Fruit fly (Drosophila melanogaster) whole organism, pupa: ENCODE measurements around the gene RpL36.
"Not testable (repeated sequence)": the region's sequence is repeated elsewhere in the genome, so short reads cannot be mapped to it uniquely, and the experiment has no call there.

Experiments used
- CG10348 ChIP-seq: fragments of 200-800 bp; sonication (Bioruptor generic); IDR thresholded peaks from 2 replicates; pipeline ENCODE4 v1.3.6; 2022; ENCODE audit warnings: missing biosample characterization, missing genetic modification characterization
- CG12605 ChIP-seq: fragments of 200-800 bp; sonication (Bioruptor generic); IDR thresholded peaks from 2 replicates; pipeline ENCODE4 v1.3.6; 2022; ENCODE audit warnings: missing biosample characterization, missing genetic modification characterization
- CG13204 ChIP-seq: fragments of 200-800 bp; sonication (Bioruptor generic); optimal IDR thresholded peaks from 2 replicates; lab custom pipeline; 2018; ENCODE audit warnings: missing biosample characterization, mild to moderate bottlenecking, missing genetic modification characterization, moderate library complexity
- CG14655 ChIP-seq: fragments of 200-800 bp; sonication (Bioruptor generic); optimal IDR thresholded peaks from 3 replicates; lab custom pipeline; 2017; ENCODE audit warnings: mild to moderate bottlenecking, missing biosample characterization, missing genetic modification reagents, missing genetic modification characterization
- CG15710 ChIP-seq: fragments of 200-800 bp; sonication (Bioruptor generic); optimal IDR thresholded peaks from 2 replicates; lab custom pipeline; 2018; ENCODE audit warnings: missing biosample characterization, mild to moderate bottlenecking, missing genetic modification characterization, moderate library complexity
- CG17806 ChIP-seq: fragments of 200-800 bp; sonication (Bioruptor generic); optimal IDR thresholded peaks from 2 replicates; lab custom pipeline; 2018; ENCODE audit warnings: missing biosample characterization, mild to moderate bottlenecking, missing genetic modification characterization, moderate library complexity
- CG32121 ChIP-seq: fragments of 200-800 bp; sonication (Bioruptor generic); IDR thresholded peaks from 2 replicates; pipeline ENCODE4 v1.3.6; 2022; ENCODE audit warnings: missing biosample characterization, missing genetic modification characterization
- CG34367 ChIP-seq: fragments of 200-800 bp; sonication (Bioruptor generic); optimal IDR thresholded peaks from 2 replicates; lab custom pipeline; 2018; ENCODE audit warnings: missing biosample characterization, mild to moderate bottlenecking, missing genetic modification characterization
- CG4496 ChIP-seq: fragments of 200-800 bp; sonication (Bioruptor generic); IDR thresholded peaks from 3 replicates; pipeline ENCODE4 v1.3.6; 2022; ENCODE audit warnings: missing biosample characterization, missing genetic modification characterization
- CG8159 ChIP-seq: fragments of 200-800 bp; sonication (Bioruptor generic); optimal IDR thresholded peaks from 3 replicates; lab custom pipeline; 2018; ENCODE audit warnings: missing biosample characterization, mild to moderate bottlenecking, missing genetic modification characterization, moderate library complexity
- CG8301 ChIP-seq: fragments of 200-800 bp; sonication (Bioruptor generic); optimal IDR thresholded peaks from 2 replicates; lab custom pipeline; 2018; ENCODE audit warnings: missing biosample characterization, mild to moderate bottlenecking, missing genetic modification characterization
- CG9948 ChIP-seq: fragments of 200-800 bp; sonication (Bioruptor generic); optimal IDR thresholded peaks from 2 replicates; lab custom pipeline; 2018; ENCODE audit warnings: missing biosample characterization, mild to moderate bottlenecking, missing genetic modification characterization, moderate library complexity
- D1 ChIP-seq: fragments of 200-800 bp; sonication (Bioruptor generic); optimal IDR thresholded peaks from 2 replicates; lab custom pipeline; 2018; ENCODE audit warnings: missing biosample characterization, mild to moderate bottlenecking, missing genetic modification characterization, moderate library complexity
- EcR ChIP-seq: fragments of 200-800 bp; sonication (Bioruptor generic); optimal IDR thresholded peaks from 3 replicates; lab custom pipeline; 2019; ENCODE audit warnings: missing biosample characterization, missing genetic modification characterization, mild to moderate bottlenecking, moderate library complexity, missing genetic modification reagents
- Ets98B ChIP-seq: fragments of 200-800 bp; sonication (Bioruptor generic); IDR thresholded peaks from 2 replicates; pipeline ENCODE4 v1.3.6; 2022; ENCODE audit warnings: missing biosample characterization, missing genetic modification characterization
- Pif1A ChIP-seq: fragments of 200-800 bp; sonication (Bioruptor generic); optimal IDR thresholded peaks from 3 replicates; lab custom pipeline; 2016; ENCODE audit warnings: missing biosample characterization, missing genetic modification characterization
- Pif1B ChIP-seq: fragments of 200-800 bp; sonication (Bioruptor generic); optimal IDR thresholded peaks from 3 replicates; lab custom pipeline; 2016; ENCODE audit warnings: missing biosample characterization, missing genetic modification characterization
- Snoo ChIP-seq: fragments of 200-800 bp; sonication (Bioruptor generic); optimal IDR thresholded peaks from 3 replicates; lab custom pipeline; 2017; ENCODE audit warnings: missing biosample characterization, mild to moderate bottlenecking, missing genetic modification characterization, inconsistent platforms
- fd96Ca ChIP-seq: fragments of 200-800 bp; sonication (Bioruptor generic); IDR thresholded peaks from 3 replicates; pipeline ENCODE4 v1.3.6; 2022; ENCODE audit warnings: missing biosample characterization, missing genetic modification characterization
- gl ChIP-seq: fragments of 200-800 bp; sonication (Bioruptor generic); optimal IDR thresholded peaks from 2 replicates; lab custom pipeline; 2018; ENCODE audit warnings: missing biosample characterization, mild to moderate bottlenecking, missing genetic modification characterization
- rn ChIP-seq: fragments of 200-800 bp; sonication (Bioruptor generic); IDR thresholded peaks from 2 replicates; pipeline ENCODE4 v1.3.6; 2022; ENCODE audit warnings: missing biosample characterization, missing genetic modification characterization

Gene RpL36

dm6 chrX:644461-644860, 15.2 kb upstream of the RpL36 start, which contains the start of gene CG13367:
Gene CG13367, plus strand, starts transcription at chrX:644761.
- not testable (repeated sequence) for TF ChIP-seq fd96Ca (GFP tag; lab: Robert Waterston, UW); EcR (GFP tag; lab: Kevin White, UChicago); Ets98B (GFP tag; lab: Robert Waterston, UW)
- TF ChIP-seq, all 21 proteins: peak for 0; not testable (repeated sequence) for 21

DNA sequence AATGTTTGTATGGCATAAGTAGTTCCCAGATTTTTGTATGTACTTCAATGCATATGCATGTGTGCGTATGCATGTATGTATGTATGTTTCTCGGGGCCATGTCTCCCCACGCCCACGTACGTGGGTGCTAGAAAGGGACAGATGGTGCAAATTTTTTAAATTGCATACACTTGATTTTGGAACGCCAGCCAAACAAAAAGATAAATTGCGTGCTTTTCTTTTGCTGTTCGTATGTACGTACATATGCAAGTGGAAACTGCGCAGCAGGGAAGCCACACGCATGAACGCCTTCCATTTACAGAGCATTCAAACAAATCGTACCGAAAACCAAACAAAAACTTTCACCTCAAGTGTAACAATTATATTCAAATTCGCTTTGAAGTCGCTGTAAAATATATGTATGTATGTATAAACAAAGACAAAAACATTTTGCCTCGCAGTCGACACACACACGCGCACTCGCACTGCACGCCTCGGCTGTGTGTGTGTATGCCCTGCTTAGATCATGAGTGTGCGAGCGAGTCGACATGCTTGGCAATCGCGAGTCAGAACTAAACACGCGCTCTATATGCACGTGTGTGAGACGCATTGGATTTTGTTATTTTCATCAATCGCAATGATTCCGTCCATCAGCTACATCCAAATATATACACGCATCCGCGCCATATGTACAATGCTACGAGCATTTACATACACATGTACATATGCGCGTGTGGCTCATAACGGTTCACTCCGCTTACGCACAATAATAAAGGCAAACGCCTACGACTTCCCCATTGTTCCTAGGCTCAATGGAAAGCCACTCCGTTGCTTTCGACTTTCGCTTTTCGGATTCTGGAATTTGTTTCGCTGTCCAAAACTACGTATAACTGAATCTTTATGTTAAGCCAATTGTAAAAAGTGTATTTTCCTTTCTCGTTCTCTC, 7.6 kb upstream of the RpL36 start:
- TF ChIP-seq CG17806 (tag; lab: Kevin White, UChicago) (no peak), Ets98B (GFP tag; lab: Robert Waterston, UW) (peak; percentile 39; the same call in 1 of the 2 replicates)

DNA sequence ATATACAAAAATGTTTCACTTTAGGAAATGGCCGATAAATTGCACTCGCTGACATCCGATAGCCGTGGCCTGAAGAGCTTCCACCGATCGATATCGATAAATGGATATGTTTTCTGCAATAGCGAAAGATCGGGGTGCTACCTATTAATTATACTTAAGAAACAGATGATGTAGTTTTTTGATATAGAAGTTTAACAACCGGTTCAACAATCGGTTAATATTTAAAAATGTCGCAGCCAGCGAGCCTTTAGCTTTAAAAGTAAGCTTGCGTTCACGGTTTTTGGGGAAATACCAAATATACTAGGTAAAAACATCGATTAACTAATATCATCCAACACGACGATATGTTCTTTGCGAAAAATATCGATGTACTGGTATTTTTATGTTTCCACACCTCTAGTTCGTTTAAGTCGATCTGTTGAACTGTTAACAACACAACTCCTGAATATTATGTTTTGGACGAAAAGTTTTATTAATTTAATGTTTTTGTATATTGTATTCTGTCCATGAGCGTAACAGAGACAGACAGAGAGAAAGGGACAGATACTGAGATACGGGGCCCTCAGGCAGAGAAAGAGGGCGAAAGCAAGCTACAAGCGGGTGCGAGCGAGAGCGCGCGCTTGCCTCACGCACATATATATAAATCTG, 6.3 kb upstream of the RpL36 start, which contains the start of gene Dredd:
TSS of gene Dredd (minus strand) at position 51 of the 648 bp plus-strand sequence.
- TF ChIP-seq gl (tag; lab: Kevin White, UChicago) (no peak), EcR (GFP tag; lab: Kevin White, UChicago) (no peak), Ets98B (GFP tag; lab: Robert Waterston, UW) (no peak), fd96Ca (GFP tag; lab: Robert Waterston, UW) (no peak), CG34367 (no peak), CG9948 (no peak), Pif1B (GFP tag; lab: Kevin White, UChicago) (no peak), D1 (tag; lab: Kevin White, UChicago) (no peak), CG14655 (GFP tag; lab: Kevin White, UChicago) (no peak), CG13204 (GFP tag; lab: Kevin White, UChicago) (no peak), CG8301 (tag; lab: Kevin White, UChicago) (no peak), Snoo (tag; lab: Kevin White, UChicago) (no peak), CG15710 (tag; lab: Kevin White, UChicago) (no peak)
- TF ChIP-seq, all 21 proteins: peak for 0

DNA sequence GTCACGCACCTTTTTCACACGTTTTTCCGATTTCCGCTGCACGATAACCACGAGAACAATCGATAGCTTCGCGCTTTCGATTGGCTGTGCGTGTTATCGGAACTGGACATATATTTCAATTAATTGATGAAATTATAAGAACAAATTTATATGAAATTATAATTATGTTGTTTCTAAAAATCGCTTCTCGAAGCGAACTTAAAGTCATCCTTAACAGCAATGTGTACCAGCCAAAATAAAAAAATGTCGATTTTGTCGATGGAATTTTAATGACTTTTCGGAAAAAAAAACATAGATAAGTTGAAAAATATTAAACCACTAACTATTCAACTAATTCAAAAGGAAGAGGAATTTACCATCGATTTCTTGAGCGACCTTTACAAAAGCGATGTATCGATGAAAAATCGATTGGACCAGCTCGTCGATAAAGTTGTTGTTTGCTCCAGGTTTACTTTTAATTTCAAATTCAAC, 4.1 kb downstream of the RpL36 start, which contains the start of the genes CG13364 and Hinfp:
TSS of gene CG13364 (minus strand) at position 47 of the 471 bp plus-strand sequence.
TSS of gene Hinfp (plus strand) at position 386 of the 471 bp plus-strand sequence.
- TF ChIP-seq Pif1B (GFP tag; lab: Kevin White, UChicago) (no peak), Snoo (tag; lab: Kevin White, UChicago) (no peak)

DNA sequence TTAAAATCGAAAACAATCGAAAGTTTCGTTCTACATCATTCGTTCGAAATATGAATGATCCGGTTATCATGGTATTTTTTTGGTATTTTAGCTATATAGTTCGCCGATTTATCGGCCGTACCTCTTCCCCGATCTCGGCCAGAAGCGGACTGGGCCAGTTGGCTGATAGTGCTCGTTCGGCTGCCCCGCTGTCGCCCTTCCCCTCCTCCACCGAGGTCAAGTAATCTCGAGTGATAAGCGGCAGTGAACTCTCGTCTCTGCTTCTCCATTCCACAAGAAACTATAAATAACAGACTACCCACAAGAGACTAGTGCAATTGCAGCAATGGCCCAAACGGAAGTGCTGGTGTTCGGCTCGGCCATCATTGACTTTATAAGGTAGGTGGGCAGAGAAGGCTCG, 5.9 kb downstream of the RpL36 start, which contains the start of gene CG13369:
TSS of gene CG13369 (plus strand) at position 112 of the 400 bp plus-strand sequence.
- TF ChIP-seq Pif1A (GFP tag; lab: Kevin White, UChicago) (no peak), CG8301 (tag; lab: Kevin White, UChicago) (no peak), CG13204 (GFP tag; lab: Kevin White, UChicago) (no peak), CG32121 (no peak), CG12605 (GFP tag; lab: Robert Waterston, UW) (no peak), Snoo (tag; lab: Kevin White, UChicago) (no peak), Ets98B (GFP tag; lab: Robert Waterston, UW) (no peak), CG10348 (GFP tag; lab: Robert Waterston, UW) (no peak), CG4496 (no peak), CG17806 (tag; lab: Kevin White, UChicago) (no peak), D1 (tag; lab: Kevin White, UChicago) (no peak), EcR (GFP tag; lab: Kevin White, UChicago) (no peak), CG34367 (no peak)

dm6 chrX:621132-621555, 8.1 kb downstream of the RpL36 start, which contains the start of the genes CG13365 and Vsp37A:
Gene CG13365, minus strand, starts transcription at chrX:621215.
Gene Vsp37A, plus strand, starts transcription at chrX:621530.
- TF ChIP-seq CG34367 (no peak), Pif1A (GFP tag; lab: Kevin White, UChicago) (no peak), CG32121 (no peak), gl (tag; lab: Kevin White, UChicago) (no peak), Ets98B (GFP tag; lab: Robert Waterston, UW) (no peak), CG8301 (tag; lab: Kevin White, UChicago) (peak; percentile 3), rn (GFP tag; lab: Robert Waterston, UW) (no peak), CG15710 (tag; lab: Kevin White, UChicago) (peak; percentile 26), CG8159 (peak; percentile 35), CG4496 (no peak)
